Worm (Caenorhabditis elegans): ENCODE measurements around the gene abu-10.

DNA sequence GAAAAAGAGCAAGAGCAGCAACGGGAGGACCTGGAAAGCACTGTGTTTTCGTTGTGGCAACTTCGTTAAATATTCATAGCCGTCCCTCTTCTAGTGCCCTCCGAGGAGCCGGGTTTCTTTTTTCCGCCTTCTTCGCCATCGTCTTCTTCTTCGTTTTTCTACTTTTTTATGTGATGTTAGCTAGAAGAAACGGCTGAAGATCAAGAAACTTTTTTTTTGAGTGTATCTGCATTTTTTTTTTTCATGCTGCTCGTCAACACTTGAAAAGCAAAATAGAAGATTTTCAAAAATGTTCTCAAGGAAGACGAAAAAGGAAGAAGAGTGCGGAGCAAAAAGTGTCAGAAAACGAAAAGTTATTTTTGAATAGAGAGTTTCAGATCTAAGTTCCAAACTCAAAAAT is 29.3 kb downstream of the abu-10 start:
- TF ChIP-seq ref-1 (GFP tag; conservative IDR thresholded peaks at IDR 0.05) (no peak), ztf-29 (GFP tag; IDR thresholded peaks at IDR 0.05) (no peak), cog-1 (tag; optimal IDR thresholded peaks at IDR 0.05) (no peak), med-1 (GFP tag; optimal IDR thresholded peaks at IDR 0.05; ENCODE audit: insufficient read depth) (no peak), flt-1 (GFP tag; IDR thresholded peaks at IDR 0.05) (no peak), tab-1 (GFP tag; IDR thresholded peaks at IDR 0.05) (no peak), T22C8.4 (GFP tag; IDR thresholded peaks at IDR 0.05) (no peak)
